Worm (Caenorhabditis elegans) whole organism, L4 larva: ENCODE results near the gene M05D6.2.
A peak's percentile ranks its signal among the peaks of the same experiment; 100 is the strongest.

Experiments
- Y75B8A.6 ChIP-seq: fragments of 200-800 bp; sonication (Bioruptor generic); IDR thresholded peaks from 2 replicates; pipeline ENCODE4 v1.3.6; 2022; ENCODE audit warnings: missing genetic modification reagents, missing genetic modification characterization, missing compliant biosample characterization
- ama-1 ChIP-seq: fragments of 150-350 bp; optimal IDR thresholded peaks from 2 replicates; lab custom pipeline; 2014; ENCODE audit warnings: inconsistent platforms, mixed read lengths
- daf-8 ChIP-seq: fragments of 200-800 bp; sonication (Bioruptor generic); IDR thresholded peaks from 2 replicates; pipeline ENCODE4 v1.3.6; 2022; ENCODE audit warnings: missing genetic modification characterization, missing compliant biosample characterization
- lin-38 ChIP-seq: fragments of 200-800 bp; sonication (Bioruptor generic); IDR thresholded peaks from 2 replicates; pipeline ENCODE4 v1.3.6; 2022; ENCODE audit warnings: missing genetic modification reagents, missing genetic modification characterization, missing compliant biosample characterization
- mdl-1 ChIP-seq, 2 experiments: fragments of 150-350 bp in 1 of 2; sonication (generic microtip) in 1 of 2; optimal IDR thresholded peaks; 2 replicates each; lab custom pipeline; 2014 to 2017; ENCODE audit warnings: missing biosample characterization in 2 of 2, missing genetic modification characterization in 2 of 2
- skn-1 ChIP-seq: fragments of 150-350 bp; optimal IDR thresholded peaks from 2 replicates; lab custom pipeline; 2014; ENCODE audit warnings: missing biosample characterization, missing genetic modification characterization

M05D6.2 gene

DNA sequence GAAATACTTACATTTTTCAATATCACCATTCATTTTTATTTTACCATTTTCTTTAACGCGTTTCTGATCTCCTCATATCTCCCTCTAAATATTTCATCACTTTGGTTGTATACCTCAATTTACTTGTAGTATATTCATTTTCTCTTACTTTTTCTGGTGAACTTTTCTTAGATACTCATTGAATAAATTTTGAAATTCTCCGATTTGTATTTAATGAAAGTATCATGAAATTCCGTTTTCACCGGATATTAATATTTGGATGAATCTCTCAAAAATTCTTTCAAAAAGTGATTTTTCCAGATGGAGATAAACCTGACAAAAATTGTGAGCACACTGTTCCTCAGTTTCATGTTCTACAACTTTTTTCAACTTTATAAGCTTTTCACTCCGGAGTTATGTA, 50.3 kb downstream of the M05D6.2 start, which contains the start of gene T13H5.8:
TSS of gene T13H5.8 (plus strand) at position 301 of the 400 bp plus-strand sequence.
- TF ChIP-seq mdl-1 (tag; optimal IDR thresholded peaks at IDR 0.05; lab: Kevin White, UChicago): no peak
- TF ChIP-seq ama-1 (lab: Kevin White, UChicago): no peak
- no peak for TF ChIP-seq Y75B8A.6 (GFP tag; lab: Robert Waterston, UW)
- TF ChIP-seq daf-8 (GFP tag; lab: Robert Waterston, UW): no peak
- peak; percentile 41; the same call in 1 of the 2 replicates for TF ChIP-seq lin-38 (GFP tag; lab: Robert Waterston, UW)
- no peak for TF ChIP-seq skn-1 (tag; lab: Kevin White, UChicago)
